Worm (Caenorhabditis elegans): ENCODE results near the gene F44A6.4.

Gene F44A6.4

DNA sequence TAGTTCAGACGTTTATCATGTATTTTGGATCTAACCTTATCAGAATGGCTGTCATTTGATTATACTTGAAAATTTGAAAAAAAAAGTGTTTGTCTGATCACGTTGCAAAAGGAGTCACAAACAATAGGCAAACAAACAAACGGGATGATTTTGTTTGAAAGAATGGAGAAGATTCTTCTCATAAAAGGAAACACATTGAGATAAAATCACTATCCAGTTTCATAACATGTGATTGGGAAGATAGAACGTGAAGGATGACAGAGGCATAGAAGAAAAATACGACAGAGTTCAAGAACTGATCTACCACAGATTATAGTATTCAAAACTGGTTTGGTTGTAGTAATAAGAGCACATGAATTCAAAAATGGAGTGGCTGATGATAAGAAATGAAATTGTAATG is 3.5 kb upstream of the F44A6.4 start, which contains the start of gene F44A6.5 (continued):
- no peak for TF ChIP-seq lin-39 (tag; optimal IDR thresholded peaks at IDR 0.05)
- no peak for TF ChIP-seq zag-1 (tag; optimal IDR thresholded peaks at IDR 0.05)
- no peak for TF ChIP-seq nhr-41 (GFP tag; IDR thresholded peaks at IDR 0.05)
- TF ChIP-seq egl-27 (tag; optimal IDR thresholded peaks at IDR 0.05) = no peak
- TF ChIP-seq daf-19 (GFP tag; conservative IDR thresholded peaks at IDR 0.05) = no peak
- peak in 1 of 2 experiments; percentile 15 for TF ChIP-seq unc-62 (GFP tag; optimal IDR thresholded peaks at IDR 0.05 in 1 of 2)
- no peak for TF ChIP-seq unc-62 (tag; optimal IDR thresholded peaks at IDR 0.05)
- TF ChIP-seq tra-1 (GFP tag; IDR thresholded peaks at IDR 0.05) = no peak
- TF ChIP-seq madf-9 (GFP tag; conservative IDR thresholded peaks at IDR 0.05) = no peak
- TF ChIP-seq Y48G9A.11 (GFP tag; IDR thresholded peaks at IDR 0.05) = no peak
- no peak for TF ChIP-seq F26F4.8 (GFP tag; conservative IDR thresholded peaks at IDR 0.05)
- TF ChIP-seq Y105C5A.15 (GFP tag; IDR thresholded peaks at IDR 0.05) = no peak
- TF ChIP-seq mdl-1 (tag; optimal IDR thresholded peaks at IDR 0.05) = peak in 1 of 2 experiments; percentile 85
- no peak for TF ChIP-seq F10B5.3 (tag; optimal IDR thresholded peaks at IDR 0.05)
- TF ChIP-seq nhr-48 (tag; optimal IDR thresholded peaks at IDR 0.05) = peak; percentile 79
- no peak for TF ChIP-seq Y75B8A.6 (GFP tag; IDR thresholded peaks at IDR 0.05)
- no peak for TF ChIP-seq fkh-10 (GFP tag; optimal IDR thresholded peaks at IDR 0.05)
- 0 out of 2 replicates have a peak, but pooled peaks have one; percentile 33 for TF ChIP-seq mdt-29 (GFP tag; IDR thresholded peaks at IDR 0.05)
- TF ChIP-seq hlh-11 (tag; optimal IDR thresholded peaks at IDR 0.05) = peak; percentile 86
- TF ChIP-seq lin-1 (GFP tag; IDR thresholded peaks at IDR 0.05) = no peak
- peak; percentile 91 for TF ChIP-seq dve-1 (tag; optimal IDR thresholded peaks at IDR 0.05; ENCODE audit: insufficient read depth)
- TF ChIP-seq ceh-20 (GFP tag; IDR thresholded peaks at IDR 0.05) = no peak
- TF ChIP-seq ceh-62 (tag; optimal IDR thresholded peaks at IDR 0.05) = no peak
- 0 out of 2 replicates have a peak, but pooled peaks have one; percentile 9 for TF ChIP-seq php-3 (GFP tag; IDR thresholded peaks at IDR 0.05)
- TF ChIP-seq dmd-6 (GFP tag; IDR thresholded peaks at IDR 0.05) = peak; percentile 56; the same call in 1 of the 2 replicates
- TF ChIP-seq hlh-30 (tag; optimal IDR thresholded peaks at IDR 0.05; ENCODE audit: insufficient read depth) = peak; percentile 91
- TF ChIP-seq mep-1 (tag; optimal IDR thresholded peaks at IDR 0.05) = peak; percentile 70
- no peak for TF ChIP-seq ctbp-1 (GFP tag; IDR thresholded peaks at IDR 0.05)
- no peak for TF ChIP-seq ceh-44 (GFP tag; IDR thresholded peaks at IDR 0.05)
- peak; percentile 20 for TF ChIP-seq mxl-3 (GFP tag; optimal IDR thresholded peaks at IDR 0.05)
- no peak for TF ChIP-seq daf-16 (GFP tag; optimal IDR thresholded peaks at IDR 0.05)
- peak; percentile 90 for TF ChIP-seq daf-16 (tag; optimal IDR thresholded peaks at IDR 0.05)
- TF ChIP-seq duxl-1 (tag; optimal IDR thresholded peaks at IDR 0.05; ENCODE audit: poor library complexity) = no peak
- TF ChIP-seq ceh-32 (tag; optimal IDR thresholded peaks at IDR 0.05; ENCODE audit: poor library complexity) = no peak
- TF ChIP-seq nhr-11 (tag; optimal IDR thresholded peaks at IDR 0.05) = peak; percentile 40
- TF ChIP-seq zfp-2 (tag; optimal IDR thresholded peaks at IDR 0.05) = no peak
- TF ChIP-seq lsy-2 (tag; optimal IDR thresholded peaks at IDR 0.05) = peak in 1 of 2 experiments; percentile 42
- TF ChIP-seq cey-2 (tag; optimal IDR thresholded peaks at IDR 0.05; ENCODE audit: borderline replicate concordance, insufficient read depth) = no peak
- TF ChIP-seq zip-11 (GFP tag; IDR thresholded peaks at IDR 0.05) = no peak
- no peak for TF ChIP-seq daf-8 (GFP tag; IDR thresholded peaks at IDR 0.05)

DNA sequence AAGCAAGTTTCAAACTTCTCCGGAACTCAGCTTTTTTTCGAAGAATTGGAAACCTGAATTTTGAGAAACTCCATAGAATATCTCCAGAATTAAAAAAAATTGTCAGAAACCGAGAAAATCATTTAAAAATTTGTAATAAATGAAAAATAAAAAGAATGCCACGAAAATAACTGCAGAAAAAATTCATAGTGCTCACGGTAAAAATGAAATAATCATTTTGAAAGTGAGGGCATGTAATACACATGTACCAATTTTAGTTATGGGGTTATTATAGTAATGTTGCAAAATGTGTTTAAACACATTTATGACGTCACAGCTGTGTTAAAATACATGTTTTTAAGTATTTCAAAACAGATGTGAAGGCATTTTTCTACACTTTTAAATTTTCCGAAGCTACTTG is 1.6 kb upstream of the F44A6.4 start:
- TF ChIP-seq daf-12 (tag; optimal IDR thresholded peaks at IDR 0.05) (no peak), jun-1 (tag; optimal IDR thresholded peaks at IDR 0.05) (no peak), lsy-2 (tag; optimal IDR thresholded peaks at IDR 0.05) (no peak), spr-3 (GFP tag; optimal IDR thresholded peaks at IDR 0.05) (no peak), dmd-8 (GFP tag; IDR thresholded peaks at IDR 0.05) (no peak), aha-1 (tag) (no peak), lin-29 (GFP tag; IDR thresholded peaks at IDR 0.05) (peak; percentile 14; the same call in 1 of the 2 replicates), arid-1 (GFP tag; conservative IDR thresholded peaks at IDR 0.05) (0 out of 2 replicates have a peak, but pooled peaks have one; percentile 20), mxl-3 (GFP tag; optimal IDR thresholded peaks at IDR 0.05) (no peak), spr-1 (tag; optimal IDR thresholded peaks at IDR 0.05) (no peak), F49E8.2 (tag; optimal IDR thresholded peaks at IDR 0.05; ENCODE audit: borderline replicate concordance) (no peak), hlh-11 (tag; optimal IDR thresholded peaks at IDR 0.05) (no peak), T26A8.4 (GFP tag; IDR thresholded peaks at IDR 0.05) (peak; percentile 54), ceh-32 (tag; optimal IDR thresholded peaks at IDR 0.05; ENCODE audit: poor library complexity) (no peak), ztf-11 (tag; optimal IDR thresholded peaks at IDR 0.05) (no peak), lin-38 (GFP tag; IDR thresholded peaks at IDR 0.05) (peak; percentile 10; the same call in 1 of the 2 replicates), unc-62 (GFP tag; optimal IDR thresholded peaks at IDR 0.05 in 1 of 2) (no peak), unc-62 (tag; optimal IDR thresholded peaks at IDR 0.05) (no peak)
